Fruit fly (Drosophila melanogaster) whole organism, pupa: Measurements from ENCODE around the gene Cyp18a1.

Experiments
- CG12605 ChIP-seq: fragments of 200-800 bp; sonication (Bioruptor generic); IDR thresholded peaks from 2 replicates; pipeline ENCODE4 v1.3.6; 2022; ENCODE audit warnings: missing biosample characterization, missing genetic modification characterization
- CG14655 ChIP-seq: fragments of 200-800 bp; sonication (Bioruptor generic); optimal IDR thresholded peaks from 3 replicates; lab custom pipeline; 2017; ENCODE audit warnings: mild to moderate bottlenecking, missing biosample characterization, missing genetic modification reagents, missing genetic modification characterization
- CG15710 ChIP-seq: fragments of 200-800 bp; sonication (Bioruptor generic); optimal IDR thresholded peaks from 2 replicates; lab custom pipeline; 2018; ENCODE audit warnings: missing biosample characterization, mild to moderate bottlenecking, missing genetic modification characterization, moderate library complexity
- CG34367 ChIP-seq: fragments of 200-800 bp; sonication (Bioruptor generic); optimal IDR thresholded peaks from 2 replicates; lab custom pipeline; 2018; ENCODE audit warnings: missing biosample characterization, mild to moderate bottlenecking, missing genetic modification characterization
- CG8301 ChIP-seq: fragments of 200-800 bp; sonication (Bioruptor generic); optimal IDR thresholded peaks from 2 replicates; lab custom pipeline; 2018; ENCODE audit warnings: missing biosample characterization, mild to moderate bottlenecking, missing genetic modification characterization
- CG9948 ChIP-seq: fragments of 200-800 bp; sonication (Bioruptor generic); optimal IDR thresholded peaks from 2 replicates; lab custom pipeline; 2018; ENCODE audit warnings: missing biosample characterization, mild to moderate bottlenecking, missing genetic modification characterization, moderate library complexity
- D1 ChIP-seq: fragments of 200-800 bp; sonication (Bioruptor generic); optimal IDR thresholded peaks from 2 replicates; lab custom pipeline; 2018; ENCODE audit warnings: missing biosample characterization, mild to moderate bottlenecking, missing genetic modification characterization, moderate library complexity
- EcR ChIP-seq: fragments of 200-800 bp; sonication (Bioruptor generic); optimal IDR thresholded peaks from 3 replicates; lab custom pipeline; 2019; ENCODE audit warnings: missing biosample characterization, missing genetic modification characterization, mild to moderate bottlenecking, moderate library complexity, missing genetic modification reagents
- Ets98B ChIP-seq: fragments of 200-800 bp; sonication (Bioruptor generic); IDR thresholded peaks from 2 replicates; pipeline ENCODE4 v1.3.6; 2022; ENCODE audit warnings: missing biosample characterization, missing genetic modification characterization
- Pif1B ChIP-seq: fragments of 200-800 bp; sonication (Bioruptor generic); optimal IDR thresholded peaks from 3 replicates; lab custom pipeline; 2016; ENCODE audit warnings: missing biosample characterization, missing genetic modification characterization
- Snoo ChIP-seq: fragments of 200-800 bp; sonication (Bioruptor generic); optimal IDR thresholded peaks from 3 replicates; lab custom pipeline; 2017; ENCODE audit warnings: missing biosample characterization, mild to moderate bottlenecking, missing genetic modification characterization, inconsistent platforms
- gl ChIP-seq: fragments of 200-800 bp; sonication (Bioruptor generic); optimal IDR thresholded peaks from 2 replicates; lab custom pipeline; 2018; ENCODE audit warnings: missing biosample characterization, mild to moderate bottlenecking, missing genetic modification characterization
- rn ChIP-seq: fragments of 200-800 bp; sonication (Bioruptor generic); IDR thresholded peaks from 2 replicates; pipeline ENCODE4 v1.3.6; 2022; ENCODE audit warnings: missing biosample characterization, missing genetic modification characterization

- TF ChIP-seq CG34367 (tag; lab: Kevin White, UChicago), result no peak
- TF ChIP-seq CG9948 (tag; lab: Kevin White, UChicago), result no peak
- TF ChIP-seq CG14655, result no peak
- TF ChIP-seq CG8301 (tag; lab: Kevin White, UChicago), result no peak
- TF ChIP-seq D1 (tag; lab: Kevin White, UChicago), result no peak
- no peak for TF ChIP-seq CG15710 (tag; lab: Kevin White, UChicago)
- no peak for TF ChIP-seq Ets98B (GFP tag; lab: Robert Waterston, UW)
- no peak for TF ChIP-seq EcR (GFP tag; lab: Kevin White, UChicago)
- no peak for TF ChIP-seq Pif1B (GFP tag; lab: Kevin White, UChicago)
- no peak for TF ChIP-seq rn (GFP tag; lab: Robert Waterston, UW)
- TF ChIP-seq CG12605 (GFP tag; lab: Robert Waterston, UW), result no peak
- no peak for TF ChIP-seq gl (tag; lab: Kevin White, UChicago)
- TF ChIP-seq Snoo (tag; lab: Kevin White, UChicago), result no peak
These were observed 30.8 kb downstream of the Cyp18a1 start, which contains the start of gene CG6696 for dm6 chrX:18662053-18662452.
